Worm (Caenorhabditis elegans): ENCODE data around the gene Y47D7A.11.

ce11 chrV:4454634-4455033 is 26.5 kb upstream of the Y47D7A.11 start, which contains the start of gene gnrr-5:
- no peak for TF ChIP-seq aly-2 (tag; optimal IDR thresholded peaks at IDR 0.05)
- no peak for TF ChIP-seq R02D3.7 (tag; optimal IDR thresholded peaks at IDR 0.05)
- TF ChIP-seq ama-1 (optimal IDR thresholded peaks at IDR 0.05), result no peak
- no peak for TF ChIP-seq nhr-28 (tag; optimal IDR thresholded peaks at IDR 0.05)

Measured in whole organism, L3 larva.